Worm (Caenorhabditis elegans): ENCODE data around the gene F22E12.1.

F22E12.1 gene

ce11 chrV:10441135-10442024, 15.8 kb downstream of the F22E12.1 start, which contains the start of gene pap-1 (continued):
- TF ChIP-seq isw-1 (GFP tag; IDR thresholded peaks at IDR 0.05) (no peak; the same call in 1 of the 2 replicates), lin-13 (GFP tag; optimal IDR thresholded peaks at IDR 0.05) (no peak), fos-1 (tag; optimal IDR thresholded peaks at IDR 0.05) (no peak), mep-1 (tag; optimal IDR thresholded peaks at IDR 0.05) (peak; percentile 61), hpl-2 (GFP tag; optimal IDR thresholded peaks at IDR 0.05) (no peak), efl-1 (optimal IDR thresholded peaks at IDR 0.05) (peak; percentile 62 to 78), efl-1 (GFP tag; optimal IDR thresholded peaks at IDR 0.05 in 1 of 2) (peak; percentile 22 to 72), xbp-1 (tag; optimal IDR thresholded peaks at IDR 0.05) (peak; percentile 26), unc-86 (tag; optimal IDR thresholded peaks at IDR 0.05) (no peak), zip-4 (GFP tag; optimal IDR thresholded peaks at IDR 0.05) (no peak), swsn-7 (tag; optimal IDR thresholded peaks at IDR 0.05) (peak; percentile 26), hlh-4 (tag; optimal IDR thresholded peaks at IDR 0.05) (no peak), blmp-1 (tag; optimal IDR thresholded peaks at IDR 0.05) (peak; percentile 52), efl-3 (GFP tag; optimal IDR thresholded peaks at IDR 0.05) (no peak), lir-3 (tag; optimal IDR thresholded peaks at IDR 0.05; ENCODE audit: poor library complexity) (peak; percentile 71), elt-2 (tag; optimal IDR thresholded peaks at IDR 0.05) (peak; percentile 3), egl-13 (tag; optimal IDR thresholded peaks at IDR 0.05) (peak; percentile 3), Y116A8C.19 (tag; optimal IDR thresholded peaks at IDR 0.05; ENCODE audit: borderline replicate concordance) (no peak), lin-39 (tag; optimal IDR thresholded peaks at IDR 0.05) (no peak), sox-4 (tag; optimal IDR thresholded peaks at IDR 0.05) (no peak), rnt-1 (tag; optimal IDR thresholded peaks at IDR 0.05) (peak; percentile 78), lin-35 (GFP tag; optimal IDR thresholded peaks at IDR 0.05) (peak; percentile 16 to 68), pax-3 (tag; optimal IDR thresholded peaks at IDR 0.05) (peak; percentile 26), ama-1 (optimal IDR thresholded peaks at IDR 0.05) (no peak), dpl-1 (GFP tag; optimal IDR thresholded peaks at IDR 0.05) (peak; percentile 14 to 32 (median 19)), lin-14 (GFP tag; optimal IDR thresholded peaks at IDR 0.05) (peak; percentile 21), F16B12.6 (tag; optimal IDR thresholded peaks at IDR 0.05) (no peak)

ce11 chrV:10440723-10441122, 16.4 kb downstream of the F22E12.1 start, which contains the start of gene snf-10:
Gene snf-10 (minus strand): TSS chrV:10440823.
- TF ChIP-seq nhr-76 (tag; optimal IDR thresholded peaks at IDR 0.05): no peak
- no peak for TF ChIP-seq hlh-4 (tag; optimal IDR thresholded peaks at IDR 0.05)
- TF ChIP-seq nhr-84 (tag; optimal IDR thresholded peaks at IDR 0.05): no peak

DNA sequence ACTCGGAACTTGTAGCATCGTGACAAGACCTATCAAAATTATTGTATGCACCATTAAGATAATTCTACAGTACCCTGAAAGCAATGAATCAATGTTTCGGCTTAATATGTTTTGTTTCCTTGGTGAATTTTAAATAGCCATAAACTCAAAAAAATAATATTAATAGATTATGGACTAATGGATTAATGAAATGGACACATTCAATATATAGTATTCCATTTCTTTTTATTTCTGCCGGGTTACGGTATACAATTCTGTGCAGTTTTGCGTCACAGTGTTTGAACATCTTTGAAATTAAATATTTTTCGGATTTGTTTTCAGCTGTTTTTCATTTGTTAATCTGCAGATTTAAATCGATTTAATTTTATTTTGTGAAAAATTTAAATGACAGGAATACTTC, 20.5 kb downstream of the F22E12.1 start, which contains the start of gene set-22:
TSS of gene set-22 (plus strand) at position 301 of the 400 bp plus-strand sequence.
- TF ChIP-seq mab-9 (GFP tag; IDR thresholded peaks at IDR 0.05) (no peak), unc-30 (tag; optimal IDR thresholded peaks at IDR 0.05) (no peak), nhr-11 (tag; optimal IDR thresholded peaks at IDR 0.05) (no peak), unc-86 (tag; optimal IDR thresholded peaks at IDR 0.05) (no peak), unc-130 (tag; optimal IDR thresholded peaks at IDR 0.05) (no peak), C34B4.2 (tag; optimal IDR thresholded peaks at IDR 0.05) (no peak), F16B12.6 (tag; optimal IDR thresholded peaks at IDR 0.05) (no peak), C16A3.4 (tag; optimal IDR thresholded peaks at IDR 0.05) (no peak), egl-27 (tag; optimal IDR thresholded peaks at IDR 0.05) (no peak), elt-2 (tag; optimal IDR thresholded peaks at IDR 0.05) (no peak), grh-1 (GFP tag; IDR thresholded peaks at IDR 0.05) (no peak), efl-1 (optimal IDR thresholded peaks at IDR 0.05) (no peak), efl-1 (GFP tag; optimal IDR thresholded peaks at IDR 0.05 in 1 of 2) (no peak), fkh-10 (GFP tag; optimal IDR thresholded peaks at IDR 0.05) (no peak), lin-15B (tag; optimal IDR thresholded peaks at IDR 0.05) (no peak), snu-23 (GFP tag; optimal IDR thresholded peaks at IDR 0.05) (no peak), ceh-63 (GFP tag; optimal IDR thresholded peaks at IDR 0.05) (no peak), aha-1 (tag; optimal IDR thresholded peaks at IDR 0.05) (no peak)
